Fruit fly (Drosophila melanogaster): ENCODE results near the gene Ccn.

- TF ChIP-seq CG8478 (optimal IDR thresholded peaks at IDR 0.05) (no peak), CTCF (optimal IDR thresholded peaks at IDR 0.05) (no peak)
Measured at dm6 chr3L:17655837-17656308, 33.9 kb upstream of the Ccn start.

Data from S2 (cell line).